Worm (Caenorhabditis elegans) whole organism, midembryonic: ENCODE results near the gene obr-1.
A peak's percentile ranks its signal among the peaks of the same experiment; 100 is the strongest.

Experiments
- T22C8.4 ChIP-seq: fragments of 200-800 bp; sonication (Bioruptor generic); IDR thresholded peaks from 2 replicates; pipeline ENCODE4 v1.3.6; 2022; ENCODE audit warnings: missing genetic modification characterization, missing compliant biosample characterization
- flt-1 ChIP-seq: fragments of 200-800 bp; sonication (Bioruptor generic); IDR thresholded peaks from 2 replicates; pipeline ENCODE4 v1.3.6; 2022; ENCODE audit warnings: missing genetic modification characterization, missing compliant biosample characterization
- klf-2 ChIP-seq: fragments of 200-800 bp; sonication (Bioruptor generic); conservative IDR thresholded peaks from 2 replicates; pipeline ENCODE4 v1.3.6; 2022; ENCODE audit warnings: missing genetic modification reagents, missing genetic modification characterization, missing compliant biosample characterization
- ref-1 ChIP-seq: fragments of 200-800 bp; sonication (Bioruptor generic); conservative IDR thresholded peaks from 2 replicates; pipeline ENCODE4 v1.3.6; 2022; ENCODE audit warnings: missing genetic modification reagents, missing genetic modification characterization, missing compliant biosample characterization
- tab-1 ChIP-seq: fragments of 200-800 bp; sonication (Bioruptor generic); IDR thresholded peaks from 2 replicates; pipeline ENCODE4 v1.3.6; 2022; ENCODE audit warnings: missing genetic modification characterization, missing compliant biosample characterization
- ztf-29 ChIP-seq: fragments of 200-800 bp; sonication (Bioruptor generic); IDR thresholded peaks from 2 replicates; pipeline ENCODE4 v1.3.6; 2022; ENCODE audit warnings: missing genetic modification reagents, missing genetic modification characterization, missing compliant biosample characterization

ce11 chrIII:11288295-11288694 is 17.6 kb upstream of the obr-1 start:
- TF ChIP-seq flt-1 (GFP tag; lab: Robert Waterston, UW) (no peak), T22C8.4 (peak; percentile 63), tab-1 (GFP tag; lab: Robert Waterston, UW) (no peak), klf-2 (GFP tag; lab: Robert Waterston, UW) (no peak), ref-1 (GFP tag; lab: Robert Waterston, UW) (no peak), ztf-29 (GFP tag; lab: Robert Waterston, UW) (no peak)
